Fruit fly (Drosophila melanogaster) whole organism, embryonic: ENCODE data around the gene Dhod.
A peak's percentile ranks its signal among the peaks of the same experiment; 100 is the strongest.

Experiments used
- BEAF-32 ChIP-seq: fragments of 200-800 bp; sonication (Bioruptor generic); optimal IDR thresholded peaks from 3 replicates; lab custom pipeline; 2017; ENCODE audit warnings: missing biosample characterization, missing genetic modification characterization, mild to moderate bottlenecking, moderate library complexity, missing genetic modification reagents
- CG10147 ChIP-seq: fragments of 200-800 bp; sonication (Bioruptor generic); optimal IDR thresholded peaks from 2 replicates; lab custom pipeline; 2019; ENCODE audit warnings: missing biosample characterization, mild to moderate bottlenecking, missing genetic modification characterization, moderate library complexity
- CG11695 ChIP-seq: fragments of 200-800 bp; sonication (Bioruptor generic); IDR thresholded peaks from 3 replicates; pipeline ENCODE4 v1.3.6; 2022; ENCODE audit warnings: missing biosample characterization, missing genetic modification characterization
- CG13424 ChIP-seq: fragments of 200-800 bp; sonication (Bioruptor generic); optimal IDR thresholded peaks from 2 replicates; lab custom pipeline; 2019; ENCODE audit warnings: missing biosample characterization, mild to moderate bottlenecking, missing genetic modification characterization, moderate library complexity
- CG13894 ChIP-seq: fragments of 200-800 bp; sonication (Bioruptor generic); optimal IDR thresholded peaks from 3 replicates; lab custom pipeline; 2018; ENCODE audit warnings: missing biosample characterization, mild to moderate bottlenecking, missing genetic modification characterization, moderate library complexity
- CG15601 ChIP-seq: fragments of 200-800 bp; sonication (Bioruptor generic); optimal IDR thresholded peaks from 3 replicates; lab custom pipeline; 2019; ENCODE audit warnings: missing biosample characterization, mild to moderate bottlenecking, missing genetic modification characterization, moderate library complexity
- CG16815 ChIP-seq: fragments of 200-800 bp; sonication (Bioruptor generic); optimal IDR thresholded peaks from 3 replicates; lab custom pipeline; 2017; ENCODE audit warnings: missing biosample characterization, mild to moderate bottlenecking, missing genetic modification characterization
- CG17612 ChIP-seq: fragments of 200-800 bp; sonication (Bioruptor generic); IDR thresholded peaks from 2 replicates; pipeline ENCODE4 v1.3.6; 2022; ENCODE audit warnings: missing biosample characterization, missing genetic modification characterization
- CG2116 ChIP-seq: fragments of 200-800 bp; sonication (Bioruptor generic); optimal IDR thresholded peaks from 3 replicates; lab custom pipeline; 2018; ENCODE audit warnings: missing biosample characterization, mild to moderate bottlenecking, missing genetic modification characterization
- CG2129 ChIP-seq: fragments of 200-800 bp; sonication (Bioruptor generic); IDR thresholded peaks from 2 replicates; pipeline ENCODE4 v1.3.6; 2022; ENCODE audit warnings: missing biosample characterization, missing genetic modification characterization; ENCODE audit not compliant: partially characterized antibody
- CG32767 ChIP-seq: fragments of 200-800 bp; sonication (Bioruptor generic); IDR thresholded peaks from 2 replicates; pipeline ENCODE4 v1.3.6; 2022; ENCODE audit warnings: missing biosample characterization, missing genetic modification characterization
- CG3281 ChIP-seq: fragments of 200-800 bp; sonication (Bioruptor generic); optimal IDR thresholded peaks from 3 replicates; lab custom pipeline; 2017; ENCODE audit warnings: missing biosample characterization, mild to moderate bottlenecking, missing genetic modification characterization
- CG6254 ChIP-seq: fragments of 200-800 bp; sonication (Bioruptor generic); optimal IDR thresholded peaks from 3 replicates; lab custom pipeline; 2017; ENCODE audit warnings: mild to moderate bottlenecking, missing biosample characterization, missing genetic modification reagents, missing genetic modification characterization
- CG6689 ChIP-seq: fragments of 200-800 bp; sonication (Bioruptor generic); IDR thresholded peaks from 2 replicates; pipeline ENCODE4 v1.3.6; 2022; ENCODE audit warnings: missing biosample characterization, missing genetic modification characterization
- CG7963 ChIP-seq: fragments of 200-800 bp; sonication (Bioruptor generic); IDR thresholded peaks from 3 replicates; pipeline ENCODE4 v1.3.6; 2022; ENCODE audit warnings: missing biosample characterization, missing genetic modification characterization; ENCODE audit not compliant: partially characterized antibody
- CG8388 ChIP-seq: fragments of 200-800 bp; sonication (Bioruptor generic); optimal IDR thresholded peaks from 2 replicates; lab custom pipeline; 2019; ENCODE audit warnings: missing biosample characterization, mild to moderate bottlenecking, missing genetic modification characterization, moderate library complexity
- CG8765 ChIP-seq: fragments of 200-800 bp; sonication (Bioruptor generic); IDR thresholded peaks from 2 replicates; pipeline ENCODE4 v1.3.6; 2022; ENCODE audit warnings: missing biosample characterization, missing genetic modification characterization
- Dip2 ChIP-seq: fragments of 200-800 bp; sonication (Bioruptor generic); IDR thresholded peaks from 2 replicates; pipeline ENCODE4 v1.3.6; 2022; ENCODE audit warnings: missing biosample characterization, missing genetic modification characterization
- HLH3B ChIP-seq: fragments of 200-800 bp; sonication (Bioruptor generic); IDR thresholded peaks from 2 replicates; pipeline ENCODE4 v1.3.6; 2022; ENCODE audit warnings: missing biosample characterization, missing genetic modification characterization
- Hand ChIP-seq: fragments of 200-800 bp; sonication (Bioruptor generic); optimal IDR thresholded peaks from 2 replicates; lab custom pipeline; 2017; ENCODE audit warnings: mild to moderate bottlenecking, missing biosample characterization, missing genetic modification reagents, missing genetic modification characterization
- Hsf ChIP-seq: fragments of 200-800 bp; sonication (Bioruptor generic); optimal IDR thresholded peaks from 3 replicates; lab custom pipeline; 2016; ENCODE audit warnings: missing biosample characterization, missing genetic modification characterization
- Kr ChIP-seq: fragments of 200-800 bp; sonication (Bioruptor generic); optimal IDR thresholded peaks from 2 replicates; lab custom pipeline; 2017; ENCODE audit warnings: missing biosample characterization, mild to moderate bottlenecking, missing genetic modification characterization
- Med ChIP-seq: fragments of 200-800 bp; sonication (Bioruptor generic); peaks from one replicate; lab custom pipeline; 2016; ENCODE audit warnings: missing biosample characterization, missing genetic modification characterization, mild to moderate bottlenecking, inconsistent platforms, moderate library complexity
- Meics ChIP-seq: fragments of 200-800 bp; sonication (Bioruptor generic); optimal IDR thresholded peaks from 2 replicates; lab custom pipeline; 2017; ENCODE audit warnings: missing biosample characterization, mild to moderate bottlenecking, missing genetic modification characterization
- Rx ChIP-seq: fragments of 200-800 bp; sonication (Bioruptor generic); IDR thresholded peaks from 2 replicates; pipeline ENCODE4 v1.3.6; 2022; ENCODE audit warnings: missing biosample characterization, missing genetic modification characterization
- Sin3A ChIP-seq: fragments of >200 bp; optimal IDR thresholded peaks from 2 replicates; lab custom pipeline; 2018
- Sox102F ChIP-seq: fragments of 200-800 bp; sonication (Bioruptor generic); optimal IDR thresholded peaks from 2 replicates; lab custom pipeline; 2018; ENCODE audit warnings: missing biosample characterization, mild to moderate bottlenecking, missing genetic modification characterization, moderate library complexity
- amos ChIP-seq: fragments of 200-800 bp; sonication (Bioruptor generic); IDR thresholded peaks from 2 replicates; pipeline ENCODE4 v1.3.6; 2022; ENCODE audit warnings: missing biosample characterization, missing genetic modification characterization; ENCODE audit not compliant: partially characterized antibody
- ara ChIP-seq: fragments of 200-800 bp; sonication (Bioruptor generic); IDR thresholded peaks from 2 replicates; pipeline ENCODE4 v1.3.6; 2022; ENCODE audit warnings: missing biosample characterization, missing genetic modification characterization
- crc ChIP-seq: fragments of 200-800 bp; sonication (Bioruptor generic); optimal IDR thresholded peaks from 2 replicates; lab custom pipeline; 2016; ENCODE audit warnings: missing biosample characterization, missing genetic modification characterization
- emc ChIP-seq: fragments of 200-800 bp; sonication (Bioruptor generic); optimal IDR thresholded peaks from 2 replicates; lab custom pipeline; 2016; ENCODE audit warnings: missing biosample characterization, missing genetic modification characterization
- en ChIP-seq: fragments of 200-800 bp; sonication (Bioruptor generic); optimal IDR thresholded peaks from 2 replicates; lab custom pipeline; 2016; ENCODE audit warnings: missing biosample characterization, missing genetic modification characterization
- eve ChIP-seq, 2 experiments: fragments of >200 bp; optimal IDR thresholded peaks; 2 replicates each; lab custom pipeline; 2017; ENCODE audit warnings: missing biosample characterization in 2 of 2, missing genetic modification characterization in 2 of 2
- fd96Cb ChIP-seq: fragments of 200-800 bp; sonication (Bioruptor generic); optimal IDR thresholded peaks from 2 replicates; lab custom pipeline; 2018; ENCODE audit warnings: missing biosample characterization, mild to moderate bottlenecking, missing genetic modification characterization, moderate library complexity
- gro ChIP-seq: fragments of 200-800 bp; sonication (Bioruptor generic); optimal IDR thresholded peaks from 2 replicates; lab custom pipeline; 2016; ENCODE audit warnings: missing biosample characterization, missing genetic modification characterization
- hbn ChIP-seq: fragments of 200-800 bp; sonication (Bioruptor generic); IDR thresholded peaks from 2 replicates; pipeline ENCODE4 v1.3.6; 2022; ENCODE audit warnings: missing biosample characterization, missing genetic modification characterization; ENCODE audit not compliant: partially characterized antibody
- hkb ChIP-seq, 2 experiments: fragments of 200-800 bp in 1 of 2; fragments of >200 bp in 1 of 2; sonication (Bioruptor generic) in 1 of 2; IDR thresholded peaks in 1 of 2; optimal IDR thresholded peaks in 1 of 2; 2 replicates each; pipeline versions ENCODE4 v1.3.6 to Lab custom; 2017 to 2022; ENCODE audit warnings: missing biosample characterization in 1 of 2, missing genetic modification characterization in 1 of 2
- klu ChIP-seq: fragments of 200-800 bp; sonication (Bioruptor generic); IDR thresholded peaks from 2 replicates; pipeline ENCODE4 v1.3.6; 2022; ENCODE audit warnings: missing biosample characterization, missing genetic modification characterization
- maf-S ChIP-seq: fragments of 200-800 bp; sonication (Bioruptor generic); optimal IDR thresholded peaks from 2 replicates; lab custom pipeline; 2016; ENCODE audit warnings: missing biosample characterization, missing genetic modification characterization
- phol ChIP-seq: fragments of 200-800 bp; sonication (Bioruptor generic); optimal IDR thresholded peaks from 3 replicates; lab custom pipeline; 2018; ENCODE audit warnings: missing biosample characterization, mild to moderate bottlenecking, missing genetic modification characterization, moderate library complexity
- pita ChIP-seq: fragments of 200-800 bp; sonication (Bioruptor generic); optimal IDR thresholded peaks from 2 replicates; lab custom pipeline; 2017; ENCODE audit warnings: missing biosample characterization, mild to moderate bottlenecking, missing genetic modification characterization
- stc ChIP-seq: fragments of 200-800 bp; sonication (Bioruptor generic); IDR thresholded peaks from 2 replicates; pipeline ENCODE4 v1.3.6; 2022; ENCODE audit warnings: missing biosample characterization, missing genetic modification characterization
- sug ChIP-seq: fragments of 200-800 bp; optimal IDR thresholded peaks from 2 replicates; lab custom pipeline; 2019; ENCODE audit warnings: missing biosample characterization, mild to moderate bottlenecking, missing genetic modification characterization, moderate library complexity
- zen ChIP-seq: fragments of 200-800 bp; sonication (Bioruptor generic); optimal IDR thresholded peaks from 3 replicates; lab custom pipeline; 2018; ENCODE audit warnings: missing biosample characterization, mild to moderate bottlenecking, missing genetic modification characterization, moderate library complexity

Dhod gene

dm6 chr3R:8673803-8674234, 21.1 kb upstream of the Dhod start, which contains the start of gene mRpL19 (continued):
- peak; percentile 76 for TF ChIP-seq Med
- TF ChIP-seq klu (GFP tag; lab: Robert Waterston, UW) = no peak
- TF ChIP-seq hkb (optimal IDR thresholded peaks at IDR 0.05; lab: Kevin White, UChicago) = no peak
- TF ChIP-seq hkb (GFP tag; IDR thresholded peaks at IDR 0.05; lab: Robert Waterston, UW) = peak; percentile 38; the same call in 1 of the 2 replicates
- no peak for TF ChIP-seq stc (GFP tag; lab: Robert Waterston, UW)
- peak; percentile 26 for TF ChIP-seq CG2129 (GFP tag; lab: Robert Waterston, UW)
- TF ChIP-seq BEAF-32 (GFP tag; lab: Kevin White, UChicago) = peak; percentile 54
- TF ChIP-seq CG32767 (GFP tag; lab: Robert Waterston, UW) = no peak
- no peak for TF ChIP-seq maf-S (GFP tag; lab: Kevin White, UChicago)
- no peak for TF ChIP-seq ara (GFP tag; lab: Robert Waterston, UW)
- peak; percentile 46 for TF ChIP-seq CG10147
- peak; percentile 58; the same call in 1 of the 3 replicates for TF ChIP-seq CG7963 (GFP tag; lab: Robert Waterston, UW)
- TF ChIP-seq Hsf (GFP tag; lab: Kevin White, UChicago) = no peak
- peak; percentile 42 for TF ChIP-seq CG8388
- no peak for TF ChIP-seq CG8765 (GFP tag; lab: Robert Waterston, UW)
- TF ChIP-seq Dip2 (GFP tag; lab: Robert Waterston, UW) = no peak
- no peak for TF ChIP-seq crc
- TF ChIP-seq Kr (GFP tag; lab: Kevin White, UChicago) = peak; percentile 45
- TF ChIP-seq amos = peak; percentile 65; the same call in 1 of the 2 replicates
- no peak for TF ChIP-seq Rx (GFP tag; lab: Robert Waterston, UW)
- peak; percentile 32 for TF ChIP-seq Hand (GFP tag; lab: Kevin White, UChicago)
- TF ChIP-seq emc (GFP tag; lab: Kevin White, UChicago) = no peak
- no peak for TF ChIP-seq CG6254 (GFP tag; lab: Kevin White, UChicago)
- TF ChIP-seq Meics = peak; percentile 39
- no peak for TF ChIP-seq CG6689 (GFP tag; lab: Robert Waterston, UW)
- TF ChIP-seq CG3281 (GFP tag; lab: Kevin White, UChicago) = peak; percentile 7
- peak; percentile 43 for TF ChIP-seq CG13894 (tag; lab: Kevin White, UChicago)
- peak; percentile 34; the same call in 1 of the 3 replicates for TF ChIP-seq CG11695 (GFP tag; lab: Robert Waterston, UW)
- TF ChIP-seq CG15601 (tag; lab: Kevin White, UChicago) = peak; percentile 65
- no peak for TF ChIP-seq eve (GFP tag; optimal IDR thresholded peaks at IDR 0.05; lab: Kevin White, UChicago)
- TF ChIP-seq hbn (GFP tag; lab: Robert Waterston, UW) = no peak; the same call in 1 of the 2 replicates
- no peak for TF ChIP-seq pita (GFP tag; lab: Kevin White, UChicago)
- no peak for TF ChIP-seq CG17612
- peak; percentile 11 for TF ChIP-seq gro (GFP tag; lab: Kevin White, UChicago)
- TF ChIP-seq Sox102F (GFP tag; lab: Kevin White, UChicago) = peak; percentile 22
- no peak for TF ChIP-seq CG16815 (GFP tag; lab: Kevin White, UChicago)
- peak; percentile 38 for TF ChIP-seq zen (tag; lab: Kevin White, UChicago)
- TF ChIP-seq en (GFP tag; lab: Kevin White, UChicago) = no peak
- no peak for TF ChIP-seq Sin3A (lab: Kevin White, UChicago)
- TF ChIP-seq CG2116 (GFP tag; lab: Kevin White, UChicago) = peak; percentile 62
- peak; percentile 71 for TF ChIP-seq CG13424 (tag; lab: Kevin White, UChicago)
- TF ChIP-seq sug (tag; lab: Kevin White, UChicago) = peak; percentile 61
- peak; percentile 61 for TF ChIP-seq phol
- no peak for TF ChIP-seq fd96Cb (tag; lab: Kevin White, UChicago)
- TF ChIP-seq HLH3B (GFP tag; lab: Robert Waterston, UW) = no peak
